Fruit fly (Drosophila melanogaster) ovary, adult (tissue): ENCODE measurements around the gene CG5003.

Source experiments
- CG17801 ChIP-seq: fragments of 200-800 bp; optimal IDR thresholded peaks from 2 replicates; lab custom pipeline; 2019; ENCODE audit warnings: missing biosample characterization, mild to moderate bottlenecking, missing genetic modification characterization, moderate library complexity; ENCODE audit not compliant: partially characterized antibody

The CG5003 gene

dm6 chr3R:27928984-27929924 is 12.9 kb upstream of the CG5003 start:
- no peak for TF ChIP-seq CG17801 (GFP tag; lab: Kevin White, UChicago)

- TF ChIP-seq CG17801 (GFP tag; lab: Kevin White, UChicago) = no peak
Measured at dm6 chr3R:27928140-27928539, 11.8 kb upstream of the CG5003 start, which contains the start of gene nenya. Gene nenya, minus strand, starts transcription at chr3R:27928174.

DNA sequence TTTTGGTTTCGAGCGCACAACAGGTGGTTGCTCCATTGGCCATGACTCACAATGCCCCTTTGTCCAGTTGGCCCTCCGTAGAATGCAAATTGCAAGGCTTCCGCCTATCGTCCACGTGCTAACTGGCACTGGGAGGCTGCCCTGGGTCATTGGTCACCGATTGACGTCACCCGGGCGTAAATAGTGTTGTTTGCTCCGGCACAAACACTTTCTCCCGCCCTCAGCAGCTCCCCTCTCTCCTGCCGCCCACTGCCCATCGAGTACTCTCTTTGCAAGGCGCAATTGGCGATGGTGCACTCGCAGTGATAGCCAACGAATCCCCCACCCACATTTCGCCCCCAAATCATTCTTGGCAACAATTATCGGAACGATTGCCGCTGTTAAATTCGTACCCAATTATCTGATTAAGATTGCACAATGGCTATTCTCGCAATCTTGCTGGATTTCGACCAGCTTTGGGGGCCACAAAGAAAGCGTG is 10.5 kb upstream of the CG5003 start:
- TF ChIP-seq CG17801 (GFP tag; lab: Kevin White, UChicago) = no peak

DNA sequence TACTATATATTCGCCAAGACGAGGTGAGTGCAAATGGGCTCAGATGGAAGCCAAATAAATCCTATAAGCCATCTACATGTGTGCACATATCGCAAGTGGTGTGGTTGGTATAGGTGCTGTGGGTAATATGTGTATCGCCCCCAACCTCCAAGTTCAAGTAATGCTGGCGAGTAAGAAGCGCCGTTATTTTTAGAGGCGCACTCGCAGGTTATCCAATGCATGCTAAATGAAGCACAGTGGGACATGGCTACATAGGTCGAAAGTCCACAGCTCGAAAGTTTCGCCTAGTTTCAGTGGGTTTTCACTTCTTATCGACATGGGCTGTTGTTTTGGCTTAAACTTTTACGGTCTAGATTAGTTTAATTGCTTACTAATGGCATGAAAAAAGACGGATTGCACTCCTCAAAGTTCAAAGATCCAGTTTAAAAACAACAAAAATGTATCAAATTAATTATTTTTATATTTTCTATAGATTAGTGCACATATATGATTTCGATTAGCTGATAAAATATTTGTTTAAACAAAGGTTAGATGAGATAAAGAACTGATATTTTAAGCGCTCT is 9.7 kb upstream of the CG5003 start:
- no peak for TF ChIP-seq CG17801 (GFP tag; lab: Kevin White, UChicago)

- TF ChIP-seq CG17801 (GFP tag; lab: Kevin White, UChicago) = peak; percentile 49
Measured at dm6 chr3R:27925000-27925970, 9.0 kb upstream of the CG5003 start, which contains the start of gene mino. Gene mino, plus strand, starts transcription at chr3R:27925191.

- TF ChIP-seq CG17801 (GFP tag; lab: Kevin White, UChicago) = peak; percentile 44
Measured at dm6 chr3R:27922673-27923175, 6.4 kb upstream of the CG5003 start, which contains the start of gene RpL4. Gene RpL4, plus strand, starts transcription at chr3R:27922821.

dm6 chr3R:27921982-27922672 is 5.8 kb upstream of the CG5003 start, which contains the start of gene BCAS2:
Gene BCAS2, minus strand, starts transcription at chr3R:27922356.
- TF ChIP-seq CG17801 (GFP tag; lab: Kevin White, UChicago) = no peak

dm6 chr3R:27920883-27921282 is 4.6 kb upstream of the CG5003 start, which contains the start of gene CG12259:
Gene CG12259, minus strand, starts transcription at chr3R:27921089.
- TF ChIP-seq CG17801 (GFP tag; lab: Kevin White, UChicago) = no peak

DNA sequence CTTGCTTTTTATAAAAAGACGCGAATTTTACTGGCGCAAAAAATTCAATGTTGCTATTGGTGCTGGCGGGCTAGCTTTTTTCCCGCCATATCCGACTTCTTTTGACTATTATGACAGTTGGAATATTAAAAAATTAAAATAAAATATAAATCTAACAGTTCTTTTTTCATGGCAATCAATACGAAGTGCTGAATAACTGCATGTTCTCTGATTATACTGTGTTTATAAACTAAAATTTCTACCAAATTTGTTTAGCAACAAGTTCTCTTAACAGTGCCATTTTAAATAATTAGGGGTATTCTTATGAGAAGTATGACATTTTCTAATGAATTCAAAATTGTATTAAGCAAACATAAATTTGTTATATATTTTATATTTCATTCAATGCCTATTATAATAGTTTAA is 3.1 kb upstream of the CG5003 start, which contains the start of gene Boh1:
Gene Boh1 (minus strand): TSS at position 76 of the 405 bp plus-strand sequence.
- TF ChIP-seq CG17801 (GFP tag; lab: Kevin White, UChicago) = peak; percentile 56

- TF ChIP-seq CG17801 (GFP tag; lab: Kevin White, UChicago) = no peak
Measured at dm6 chr3R:27912147-27912546, 4.2 kb downstream of the CG5003 start, which contains the start of gene mil. Gene mil, plus strand, starts transcription at chr3R:27912447.

- no peak for TF ChIP-seq CG17801 (GFP tag; lab: Kevin White, UChicago)
Measured at dm6 chr3R:27905695-27906094, 10.6 kb downstream of the CG5003 start, which contains the start of gene CG34353. Gene CG34353, minus strand, starts transcription at chr3R:27905843.

- no peak for TF ChIP-seq CG17801 (GFP tag; lab: Kevin White, UChicago)
Measured at dm6 chr3R:27888110-27888509, 28.2 kb downstream of the CG5003 start.

DNA sequence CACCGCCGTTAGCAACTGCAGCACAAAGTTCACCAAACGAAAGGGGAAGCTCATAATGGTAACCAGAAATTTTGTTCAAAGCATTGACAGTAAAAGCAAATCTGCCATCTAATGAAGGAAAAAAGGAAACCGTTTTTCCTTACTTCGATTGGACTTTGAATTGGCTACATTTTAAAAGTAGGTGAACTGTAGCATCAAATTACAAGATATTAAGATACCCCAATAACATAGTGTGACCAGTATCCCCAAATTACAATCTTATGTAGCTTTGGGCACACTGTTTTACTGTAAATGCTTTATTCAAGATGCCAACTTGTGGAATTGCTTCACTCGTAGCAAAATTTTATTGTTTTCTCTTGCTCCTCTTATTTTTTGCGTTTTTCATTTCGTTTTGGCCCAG is 44.0 kb downstream of the CG5003 start, which contains the start of gene CG12426:
Gene CG12426 (minus strand): TSS at position 101 of the 400 bp plus-strand sequence.
- no peak for TF ChIP-seq CG17801 (GFP tag; lab: Kevin White, UChicago)
